Fruit fly (Drosophila melanogaster): ENCODE results near the gene Hrb27C.

DNA sequence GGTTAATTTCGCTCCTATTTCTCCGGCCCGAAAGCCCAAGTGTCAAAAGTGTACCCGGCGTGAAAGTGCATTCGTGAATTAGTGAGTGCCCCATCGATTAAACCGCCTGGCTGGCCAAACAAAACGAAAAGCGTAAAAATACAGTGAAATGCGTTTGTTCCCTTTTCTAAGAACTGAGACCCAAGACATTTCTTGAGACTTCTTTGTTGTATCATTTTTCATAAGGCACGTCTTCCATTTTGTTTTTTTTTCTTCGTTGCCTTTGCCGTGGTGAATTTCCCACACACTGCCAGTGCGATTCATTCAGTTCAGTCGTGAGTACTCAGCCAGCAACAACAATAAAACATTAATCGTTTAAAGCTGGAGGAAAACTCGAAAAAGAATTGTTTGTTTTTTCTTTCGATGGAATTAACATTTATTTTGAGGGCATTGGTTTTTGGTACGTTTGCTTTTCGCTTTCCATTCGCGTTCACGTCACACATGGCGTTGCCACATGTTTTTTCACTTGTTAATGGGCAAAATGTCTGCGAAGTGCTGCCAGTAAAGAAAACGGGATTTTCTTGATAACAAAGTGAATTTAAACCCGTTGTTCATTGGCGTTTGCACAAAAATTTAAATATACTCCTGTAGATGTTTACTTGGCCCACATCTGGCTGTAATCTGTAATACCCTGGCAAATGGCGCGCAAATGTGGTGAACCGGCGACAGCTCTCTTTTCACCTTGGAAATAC, 1.0 kb downstream of the Hrb27C start:
- no peak for TF ChIP-seq cic (GFP tag; optimal IDR thresholded peaks at IDR 0.05)
- no peak for TF ChIP-seq ovo (GFP tag; optimal IDR thresholded peaks at IDR 0.05)
- no peak for TF ChIP-seq kay (GFP tag; ENCODE audit: borderline replicate concordance)
- no peak for TF ChIP-seq Clk (GFP tag; optimal IDR thresholded peaks at IDR 0.05)
- TF ChIP-seq CG14711 (tag; optimal IDR thresholded peaks at IDR 0.05), result no peak
- TF ChIP-seq CG5204 (GFP tag; optimal IDR thresholded peaks at IDR 0.05), result no peak
- no peak for TF ChIP-seq CG12768 (GFP tag; optimal IDR thresholded peaks at IDR 0.05)
- no peak for TF ChIP-seq bab1 (GFP tag; optimal IDR thresholded peaks at IDR 0.05)
- no peak for TF ChIP-seq CG7045 (GFP tag; optimal IDR thresholded peaks at IDR 0.05)
- no peak for TF ChIP-seq Crg-1 (GFP tag; optimal IDR thresholded peaks at IDR 0.05)
- no peak for TF ChIP-seq cnc (optimal IDR thresholded peaks at IDR 0.05)
- TF ChIP-seq CG33017 (tag; optimal IDR thresholded peaks at IDR 0.05), result no peak
